Fruit fly (Drosophila melanogaster) whole organism, embryonic: ENCODE measurements around the gene CG45065.
A peak's percentile ranks its signal among the peaks of the same experiment; 100 is the strongest.

Source experiments
- Atf-2 ChIP-seq: fragments of 200-800 bp; sonication (Bioruptor generic); optimal IDR thresholded peaks from 2 replicates; lab custom pipeline; 2016; ENCODE audit warnings: missing biosample characterization, missing genetic modification characterization
- CG10267 ChIP-seq: fragments of 200-800 bp; sonication (Bioruptor generic); optimal IDR thresholded peaks from 2 replicates; lab custom pipeline; 2018; ENCODE audit warnings: missing biosample characterization, mild to moderate bottlenecking, missing genetic modification characterization, moderate library complexity
- CG10274 ChIP-seq: fragments of 200-800 bp; sonication (Bioruptor generic); optimal IDR thresholded peaks from 3 replicates; lab custom pipeline; 2017; ENCODE audit warnings: missing biosample characterization, mild to moderate bottlenecking, missing genetic modification characterization
- CG11456 ChIP-seq: fragments of 200-800 bp; sonication (Bioruptor generic); IDR thresholded peaks from 3 replicates; pipeline ENCODE4 v1.3.6; 2022; ENCODE audit warnings: missing biosample characterization, missing genetic modification characterization
- CG11723 ChIP-seq: fragments of 200-800 bp; sonication (Bioruptor generic); optimal IDR thresholded peaks from 2 replicates; lab custom pipeline; 2017; ENCODE audit warnings: missing biosample characterization, mild to moderate bottlenecking, missing genetic modification characterization
- CG12391 ChIP-seq: fragments of 200-800 bp; sonication (Bioruptor generic); optimal IDR thresholded peaks from 3 replicates; lab custom pipeline; 2018; ENCODE audit warnings: missing biosample characterization, mild to moderate bottlenecking, missing genetic modification characterization, moderate library complexity
- CG12769 ChIP-seq: fragments of 200-800 bp; sonication (Bioruptor generic); optimal IDR thresholded peaks from 2 replicates; lab custom pipeline; 2019; ENCODE audit warnings: missing biosample characterization, mild to moderate bottlenecking, missing genetic modification characterization, moderate library complexity
- CG13287 ChIP-seq: fragments of 200-800 bp; sonication (Bioruptor generic); IDR thresholded peaks from 2 replicates; pipeline ENCODE4 v1.3.6; 2022; ENCODE audit warnings: missing biosample characterization, missing genetic modification characterization; ENCODE audit not compliant: partially characterized antibody
- CG13894 ChIP-seq: fragments of 200-800 bp; sonication (Bioruptor generic); optimal IDR thresholded peaks from 3 replicates; lab custom pipeline; 2018; ENCODE audit warnings: missing biosample characterization, mild to moderate bottlenecking, missing genetic modification characterization, moderate library complexity
- CG15514 ChIP-seq: fragments of 200-800 bp; sonication (Bioruptor generic); optimal IDR thresholded peaks from 3 replicates; lab custom pipeline; 2017; ENCODE audit warnings: missing biosample characterization, missing genetic modification characterization, mild to moderate bottlenecking, moderate library complexity, missing genetic modification reagents
- CG18011 ChIP-seq: fragments of 200-800 bp; sonication (Bioruptor generic); optimal IDR thresholded peaks from 2 replicates; lab custom pipeline; 2017; ENCODE audit warnings: missing biosample characterization, missing genetic modification characterization, mild to moderate bottlenecking, moderate library complexity, missing genotype
- CG33557 ChIP-seq: fragments of 200-800 bp; sonication (Bioruptor generic); optimal IDR thresholded peaks from 2 replicates; lab custom pipeline; 2019; ENCODE audit warnings: missing biosample characterization, mild to moderate bottlenecking, missing genetic modification characterization, moderate library complexity
- CG4854 ChIP-seq: fragments of 200-800 bp; sonication (Bioruptor generic); optimal IDR thresholded peaks from 2 replicates; lab custom pipeline; 2016; ENCODE audit warnings: missing biosample characterization, missing genetic modification characterization, inconsistent platforms
- CG6272 ChIP-seq: fragments of 200-800 bp; sonication (Bioruptor generic); IDR thresholded peaks from 2 replicates; pipeline ENCODE4 v1.3.6; 2022; ENCODE audit warnings: missing biosample characterization, missing genetic modification characterization
- CG6765 ChIP-seq: fragments of 200-800 bp; sonication (Bioruptor generic); optimal IDR thresholded peaks from 3 replicates; lab custom pipeline; 2017; ENCODE audit warnings: missing biosample characterization, mild to moderate bottlenecking, missing genetic modification characterization
- CG8281 ChIP-seq: fragments of 200-800 bp; sonication (Bioruptor generic); optimal IDR thresholded peaks from 2 replicates; lab custom pipeline; 2018; ENCODE audit warnings: missing biosample characterization, mild to moderate bottlenecking, missing genetic modification characterization, moderate library complexity
- CG9215 ChIP-seq: fragments of 200-800 bp; sonication (Bioruptor generic); IDR thresholded peaks from 2 replicates; pipeline ENCODE4 v1.3.6; 2022; ENCODE audit warnings: missing biosample characterization, missing genetic modification characterization
- CG9727 ChIP-seq: fragments of 200-800 bp; sonication (Bioruptor generic); optimal IDR thresholded peaks from 3 replicates; lab custom pipeline; 2017; ENCODE audit warnings: missing biosample characterization, mild to moderate bottlenecking, missing genetic modification characterization
- Deaf1 ChIP-seq: fragments of 200-800 bp; optimal IDR thresholded peaks from 3 replicates; lab custom pipeline; 2019; ENCODE audit warnings: missing biosample characterization, mild to moderate bottlenecking, missing genetic modification characterization, moderate library complexity
- Dll ChIP-seq: fragments of 200-800 bp; sonication (Bioruptor generic); IDR thresholded peaks from 4 replicates; pipeline ENCODE4 v1.3.6; 2022; ENCODE audit warnings: missing biosample characterization, missing genetic modification characterization; ENCODE audit not compliant: partially characterized antibody
- Doc2 ChIP-seq: fragments of 200-800 bp; sonication (Bioruptor generic); IDR thresholded peaks from 2 replicates; pipeline ENCODE4 v1.3.6; 2022; ENCODE audit warnings: missing biosample characterization, missing genetic modification characterization
- Drgx ChIP-seq: fragments of 200-800 bp; sonication (Bioruptor generic); IDR thresholded peaks from 2 replicates; pipeline ENCODE4 v1.3.6; 2022; ENCODE audit warnings: missing biosample characterization, missing genetic modification characterization
- ERR ChIP-seq: fragments of 200-800 bp; sonication (Bioruptor generic); optimal IDR thresholded peaks from 2 replicates; lab custom pipeline; 2016; ENCODE audit warnings: missing biosample characterization, missing genetic modification characterization
- Eip74EF ChIP-seq, 2 experiments: fragments of 200-800 bp in 1 of 2; fragments of >200 bp in 1 of 2; sonication (Bioruptor generic) in 1 of 2; optimal IDR thresholded peaks; 2 replicates each; lab custom pipeline; 2017 to 2019; ENCODE audit warnings: missing biosample characterization in 2 of 2, missing genetic modification characterization in 2 of 2, mild to moderate bottlenecking in 1 of 2, moderate library complexity in 1 of 2
- H15 ChIP-seq: fragments of 200-800 bp; sonication (Bioruptor generic); IDR thresholded peaks from 3 replicates; pipeline ENCODE4 v1.3.6; 2022; ENCODE audit warnings: missing biosample characterization, missing genetic modification characterization
- Hmx ChIP-seq: fragments of 200-800 bp; sonication (Bioruptor generic); optimal IDR thresholded peaks from 2 replicates; lab custom pipeline; 2016; ENCODE audit warnings: missing biosample characterization, missing genetic modification characterization
- Kr ChIP-seq: fragments of 200-800 bp; sonication (Bioruptor generic); optimal IDR thresholded peaks from 2 replicates; lab custom pipeline; 2017; ENCODE audit warnings: missing biosample characterization, mild to moderate bottlenecking, missing genetic modification characterization
- MTF-1 ChIP-seq: fragments of 200-800 bp; sonication (Bioruptor generic); optimal IDR thresholded peaks from 2 replicates; lab custom pipeline; 2018; ENCODE audit warnings: missing biosample characterization, mild to moderate bottlenecking, missing genetic modification characterization, borderline replicate concordance
- Oli ChIP-seq: fragments of 200-800 bp; sonication (Bioruptor generic); optimal IDR thresholded peaks from 2 replicates; lab custom pipeline; 2018; ENCODE audit warnings: missing biosample characterization, mild to moderate bottlenecking, missing genetic modification characterization, moderate library complexity
- Pdp1 ChIP-seq, 2 experiments: fragments of 200-800 bp; sonication (Bioruptor generic); optimal IDR thresholded peaks; 3 replicates each; lab custom pipeline; 2016; ENCODE audit warnings: missing biosample characterization in 2 of 2, missing genetic modification characterization in 2 of 2, mild to moderate bottlenecking in 1 of 2, moderate library complexity in 1 of 2
- Six4 ChIP-seq: fragments of 200-800 bp; sonication (Bioruptor generic); optimal IDR thresholded peaks from 2 replicates; lab custom pipeline; 2016; ENCODE audit warnings: missing biosample characterization, missing genetic modification characterization
- bsh ChIP-seq, 2 experiments: fragments of 200-800 bp; sonication (Bioruptor generic); optimal IDR thresholded peaks; 2 replicates each; lab custom pipeline; 2017 to 2018; ENCODE audit warnings: mild to moderate bottlenecking in 2 of 2, missing biosample characterization in 2 of 2, missing genetic modification characterization in 2 of 2, moderate library complexity in 1 of 2
- cato ChIP-seq: fragments of 200-800 bp; sonication (Bioruptor generic); optimal IDR thresholded peaks from 2 replicates; lab custom pipeline; 2016; ENCODE audit warnings: missing biosample characterization, missing genetic modification characterization, borderline replicate concordance
- chinmo ChIP-seq: fragments of 200-800 bp; sonication (Bioruptor generic); IDR thresholded peaks from 4 replicates; pipeline ENCODE4 v1.3.6; 2022; ENCODE audit warnings: missing biosample characterization, missing genetic modification characterization; ENCODE audit not compliant: partially characterized antibody
- crc ChIP-seq: fragments of 200-800 bp; sonication (Bioruptor generic); optimal IDR thresholded peaks from 2 replicates; lab custom pipeline; 2016; ENCODE audit warnings: missing biosample characterization, missing genetic modification characterization
- dm ChIP-seq: fragments of 200-800 bp; sonication (Bioruptor generic); optimal IDR thresholded peaks from 3 replicates; lab custom pipeline; 2016; ENCODE audit warnings: missing biosample characterization, missing genetic modification characterization
- dpn ChIP-seq, 2 experiments: fragments of 200-800 bp; sonication (Bioruptor generic); optimal IDR thresholded peaks; 3 replicates each; lab custom pipeline; 2016; ENCODE audit warnings: missing biosample characterization in 2 of 2, missing genetic modification characterization in 2 of 2
- kni ChIP-seq: fragments of 200-800 bp; sonication (Bioruptor generic); optimal IDR thresholded peaks from 3 replicates; lab custom pipeline; 2017; ENCODE audit warnings: mild to moderate bottlenecking, missing biosample characterization, missing genetic modification reagents, missing genetic modification characterization
- lola ChIP-seq, 3 experiments: fragments of >200 bp in 2 of 3; fragments of 200-800 bp in 1 of 3; sonication (Bioruptor generic) in 1 of 3; optimal IDR thresholded peaks; 2 replicates each; lab custom pipeline; 2017 to 2019; ENCODE audit warnings: missing biosample characterization in 3 of 3, missing genetic modification characterization in 3 of 3, mild to moderate bottlenecking in 1 of 3, moderate library complexity in 1 of 3
- p53 ChIP-seq: fragments of 200-800 bp; sonication (Bioruptor generic); optimal IDR thresholded peaks from 2 replicates; lab custom pipeline; 2016; ENCODE audit warnings: missing biosample characterization, missing genetic modification characterization
- sd ChIP-seq: fragments of 200-800 bp; sonication (Bioruptor generic); optimal IDR thresholded peaks from 3 replicates; lab custom pipeline; 2018; ENCODE audit warnings: missing biosample characterization, mild to moderate bottlenecking, missing genetic modification characterization, moderate library complexity
- sens-2 ChIP-seq: fragments of 200-800 bp; sonication (Bioruptor generic); IDR thresholded peaks from 2 replicates; pipeline ENCODE4 v1.3.6; 2022; ENCODE audit warnings: missing biosample characterization, missing genetic modification characterization
- so ChIP-seq: fragments of 200-800 bp; sonication (Bioruptor generic); IDR thresholded peaks from 3 replicates; pipeline ENCODE4 v1.3.6; 2022; ENCODE audit warnings: missing biosample characterization, missing genetic modification characterization
- vvl ChIP-seq: fragments of 200-800 bp; sonication (Bioruptor generic); IDR thresholded peaks from 2 replicates; pipeline ENCODE4 v1.3.6; 2022; ENCODE audit warnings: missing biosample characterization, missing genetic modification characterization

The CG45065 gene

dm6 chrX:14858951-14859350 is 23.4 kb downstream of the CG45065 start, which contains the start of gene CG46399:
Gene CG46399, plus strand, starts transcription at chrX:14859251.
- no peak for TF ChIP-seq sens-2 (GFP tag; lab: Robert Waterston, UW)
- no peak for TF ChIP-seq CG9727 (GFP tag; lab: Kevin White, UChicago)
- no peak for TF ChIP-seq CG11723 (GFP tag; lab: Kevin White, UChicago)
- no peak for TF ChIP-seq bsh (GFP tag; optimal IDR thresholded peaks at IDR 0.05; lab: Kevin White, UChicago)
- no peak for TF ChIP-seq CG6272 (GFP tag; lab: Robert Waterston, UW)
- TF ChIP-seq CG12391 (tag; lab: Kevin White, UChicago) = no peak
- no peak for TF ChIP-seq CG10267 (tag; lab: Kevin White, UChicago)
- TF ChIP-seq CG11456 (GFP tag; lab: Robert Waterston, UW) = no peak
- no peak for TF ChIP-seq CG33557
- no peak for TF ChIP-seq so
- TF ChIP-seq CG9215 (GFP tag; lab: Robert Waterston, UW) = no peak
- no peak for TF ChIP-seq CG4854 (GFP tag; lab: Kevin White, UChicago)
- TF ChIP-seq dpn (GFP tag; optimal IDR thresholded peaks at IDR 0.05; lab: Kevin White, UChicago) = no peak
- no peak for TF ChIP-seq CG6765 (GFP tag; lab: Kevin White, UChicago)

- peak; percentile 62 for TF ChIP-seq Drgx (GFP tag; lab: Robert Waterston, UW)
- no peak for TF ChIP-seq CG13287 (GFP tag; lab: Robert Waterston, UW)
- no peak for TF ChIP-seq CG12769 (tag; lab: Kevin White, UChicago)
- TF ChIP-seq MTF-1 (GFP tag; lab: Kevin White, UChicago) = no peak
- TF ChIP-seq kni = no peak
Measured at dm6 chrX:14857883-14858282, 24.5 kb downstream of the CG45065 start.

- TF ChIP-seq Six4 (GFP tag; lab: Kevin White, UChicago) = no peak
- no peak for TF ChIP-seq CG18011
- no peak for TF ChIP-seq Oli (tag; lab: Kevin White, UChicago)
- TF ChIP-seq Doc2 (GFP tag; lab: Robert Waterston, UW) = no peak
- no peak for TF ChIP-seq Dll (GFP tag; lab: Robert Waterston, UW)
- no peak for TF ChIP-seq ERR (GFP tag; lab: Kevin White, UChicago)
- no peak for TF ChIP-seq dm
- no peak for TF ChIP-seq cato (GFP tag; lab: Kevin White, UChicago)
- no peak for TF ChIP-seq p53 (GFP tag; lab: Kevin White, UChicago)
- no peak for TF ChIP-seq CG15514
- no peak for TF ChIP-seq Atf-2
- TF ChIP-seq H15 (GFP tag; lab: Robert Waterston, UW) = no peak
- no peak for TF ChIP-seq CG8281
- TF ChIP-seq lola (GFP tag; optimal IDR thresholded peaks at IDR 0.05; lab: Kevin White, UChicago) = no peak
- no peak for TF ChIP-seq Kr (GFP tag; lab: Kevin White, UChicago)
- TF ChIP-seq vvl (GFP tag; lab: Robert Waterston, UW) = no peak
Measured at dm6 chrX:14856261-14856660, 26.1 kb downstream of the CG45065 start, which contains the start of gene CG9519. Gene CG9519, minus strand, starts transcription at chrX:14856361.

- TF ChIP-seq Hmx (GFP tag; lab: Kevin White, UChicago) (no peak), CG10274 (no peak), Deaf1 (tag; lab: Kevin White, UChicago) (peak; percentile 91), sd (tag; lab: Kevin White, UChicago) (peak; percentile 0), Pdp1 (GFP tag; optimal IDR thresholded peaks at IDR 0.05; lab: Kevin White, UChicago) (peak in 1 of 2 experiments; percentile 8), Eip74EF (GFP tag; optimal IDR thresholded peaks at IDR 0.05; lab: Kevin White, UChicago) (peak in 1 of 2 experiments; percentile 24), crc (GFP tag; lab: Kevin White, UChicago) (no peak), chinmo (GFP tag; lab: Robert Waterston, UW) (0 out of 4 replicates have a peak, but pooled peaks have one; percentile 72), CG13894 (tag; lab: Kevin White, UChicago) (peak; percentile 95)
Measured at dm6 chrX:14853153-14853672, 29.2 kb downstream of the CG45065 start, which contains the start of gene CG9521. Gene CG9521, minus strand, starts transcription at chrX:14853269.
